Worm (Caenorhabditis elegans) whole organism, L4 larva: ENCODE data around the gene shn-1.

Source experiments
- dpl-1 ChIP-seq: fragments of 150-350 bp; optimal IDR thresholded peaks from 2 replicates; lab custom pipeline; 2014; ENCODE audit warnings: missing biosample characterization, missing genetic modification reagents, missing genetic modification characterization
- fkh-10 ChIP-seq: fragments of 150-350 bp; optimal IDR thresholded peaks from 2 replicates; lab custom pipeline; 2014; ENCODE audit warnings: missing biosample characterization, missing genetic modification reagents, missing genetic modification characterization
- lin-13 ChIP-seq: fragments of 150-350 bp; optimal IDR thresholded peaks from 2 replicates; lab custom pipeline; 2014; ENCODE audit warnings: missing biosample characterization, missing genetic modification reagents, missing genetic modification characterization
- nhr-11 ChIP-seq: fragments of 150-350 bp; optimal IDR thresholded peaks from 2 replicates; lab custom pipeline; 2014; ENCODE audit warnings: missing biosample characterization, missing genetic modification characterization
- nhr-77 ChIP-seq: fragments of 150-350 bp; optimal IDR thresholded peaks from 2 replicates; lab custom pipeline; 2014; ENCODE audit warnings: missing biosample characterization, missing genetic modification characterization
- spr-3 ChIP-seq: fragments of 200-800 bp; sonication (Bioruptor generic); optimal IDR thresholded peaks from 2 replicates; lab custom pipeline; 2018; ENCODE audit warnings: mild to moderate bottlenecking, missing genetic modification characterization, missing compliant biosample characterization
- unc-39 ChIP-seq: sonication (generic microtip); optimal IDR thresholded peaks from 2 replicates; lab custom pipeline; 2017; ENCODE audit warnings: missing biosample characterization, missing genetic modification characterization
- zag-1 ChIP-seq: fragments of 150-350 bp; optimal IDR thresholded peaks from 2 replicates; lab custom pipeline; 2014; ENCODE audit warnings: missing biosample characterization, missing genetic modification characterization
- ztf-11 ChIP-seq: fragments of 150-350 bp; optimal IDR thresholded peaks from 2 replicates; lab custom pipeline; 2014; ENCODE audit warnings: missing biosample characterization, missing genetic modification characterization

DNA sequence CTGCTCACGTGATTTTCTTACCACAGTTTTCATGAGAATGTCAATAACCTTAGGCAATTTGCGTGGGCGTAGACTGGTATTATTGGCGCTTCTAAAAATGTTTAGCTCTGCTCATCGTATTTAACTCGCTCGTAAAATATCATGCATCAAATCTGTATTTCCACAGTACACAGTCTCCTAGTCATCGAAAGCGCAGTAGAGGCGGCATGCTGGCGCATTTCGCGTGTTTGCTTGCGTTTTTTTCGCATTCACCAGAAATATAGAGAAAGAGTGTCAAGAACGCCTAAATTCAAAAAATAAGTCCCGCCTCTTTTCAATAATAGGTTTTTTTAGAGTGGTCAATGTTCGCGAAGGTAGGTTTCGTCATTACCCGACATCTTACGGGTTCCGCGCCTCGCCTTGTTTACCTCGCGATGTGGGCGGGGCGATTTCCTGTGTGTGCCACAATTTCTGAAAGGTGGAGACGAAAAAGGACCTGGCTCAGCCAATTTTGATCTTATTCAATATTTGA, 14.1 kb downstream of the shn-1 start:
- TF ChIP-seq fkh-10 (no peak), spr-3 (GFP tag; lab: Kevin White, UChicago) (peak; percentile 28), unc-39 (tag; lab: Kevin White, UChicago) (no peak), nhr-11 (no peak), dpl-1 (GFP tag; lab: Kevin White, UChicago) (peak; percentile 29), nhr-77 (tag; lab: Kevin White, UChicago) (no peak), zag-1 (tag; lab: Kevin White, UChicago) (no peak), lin-13 (GFP tag; lab: Kevin White, UChicago) (peak; percentile 51), ztf-11 (no peak)
